Worm (Caenorhabditis elegans) whole organism, late embryonic: ENCODE data around the gene Y37E11AR.7.

Source experiments
- C08G9.2 ChIP-seq: sonication (generic microtip); optimal IDR thresholded peaks from 2 replicates; lab custom pipeline; 2016; ENCODE audit warnings: mild to moderate bottlenecking, missing genetic modification characterization, moderate library complexity, missing compliant biosample characterization
- C38D4.7 ChIP-seq: fragments of 200-800 bp; sonication (Bioruptor generic); optimal IDR thresholded peaks from 2 replicates; lab custom pipeline; 2018; ENCODE audit warnings: mild to moderate bottlenecking, missing genetic modification characterization, moderate library complexity, missing compliant biosample characterization
- ahr-1 ChIP-seq: sonication (generic microtip); optimal IDR thresholded peaks from 2 replicates; lab custom pipeline; 2016; ENCODE audit warnings: missing genetic modification characterization, missing compliant biosample characterization
- ceh-14 ChIP-seq: sonication (generic microtip); optimal IDR thresholded peaks from 2 replicates; lab custom pipeline; 2016; ENCODE audit warnings: missing genotype, missing genetic modification characterization, missing compliant biosample characterization
- ceh-22 ChIP-seq: sonication (generic microtip); optimal IDR thresholded peaks from 2 replicates; lab custom pipeline; 2017; ENCODE audit warnings: missing biosample characterization, missing genetic modification characterization
- ceh-24 ChIP-seq: sonication (generic microtip); optimal IDR thresholded peaks from 2 replicates; lab custom pipeline; 2016; ENCODE audit warnings: mild to moderate bottlenecking, missing genetic modification characterization, missing compliant biosample characterization
- dmd-4 ChIP-seq: sonication (generic microtip); optimal IDR thresholded peaks from 2 replicates; lab custom pipeline; 2016; ENCODE audit warnings: borderline replicate concordance, missing genetic modification characterization, missing compliant biosample characterization
- dve-1 ChIP-seq: sonication (generic microtip); optimal IDR thresholded peaks from 2 replicates; lab custom pipeline; 2017; ENCODE audit warnings: antibody characterized with exemption, mild to moderate bottlenecking, missing genetic modification characterization, missing compliant biosample characterization
- elt-2 ChIP-seq: sonication (generic microtip); optimal IDR thresholded peaks from 2 replicates; lab custom pipeline; 2016; ENCODE audit warnings: missing genetic modification reagents, missing genetic modification characterization, missing compliant biosample characterization
- elt-4 ChIP-seq: sonication (generic microtip); optimal IDR thresholded peaks from 2 replicates; lab custom pipeline; 2016; ENCODE audit warnings: missing genetic modification characterization, missing compliant biosample characterization
- ets-4 ChIP-seq: sonication (generic microtip); optimal IDR thresholded peaks from 2 replicates; lab custom pipeline; 2016; ENCODE audit warnings: missing genetic modification characterization, missing compliant biosample characterization
- eyg-1 ChIP-seq: sonication (generic microtip); optimal IDR thresholded peaks from 2 replicates; lab custom pipeline; 2016; ENCODE audit warnings: missing genotype, missing genetic modification characterization, missing compliant biosample characterization
- fax-1 ChIP-seq: sonication (generic microtip); optimal IDR thresholded peaks from 2 replicates; lab custom pipeline; 2016; ENCODE audit warnings: missing genotype, missing genetic modification characterization, missing compliant biosample characterization
- hlh-30 ChIP-seq: sonication (generic microtip); optimal IDR thresholded peaks from 2 replicates; lab custom pipeline; 2017; ENCODE audit warnings: antibody characterized with exemption, missing genetic modification characterization, missing compliant biosample characterization; ENCODE audit not compliant: insufficient read depth
- hlh-8 ChIP-seq: sonication (generic microtip); optimal IDR thresholded peaks from 2 replicates; lab custom pipeline; 2016; ENCODE audit warnings: missing genotype, missing genetic modification characterization, missing compliant biosample characterization
- lim-6 ChIP-seq: sonication (generic microtip); optimal IDR thresholded peaks from 2 replicates; lab custom pipeline; 2016; ENCODE audit warnings: missing genetic modification characterization, missing compliant biosample characterization
- lin-11 ChIP-seq: fragments of 200-800 bp; sonication (Bioruptor generic); optimal IDR thresholded peaks from 2 replicates; lab custom pipeline; 2018; ENCODE audit warnings: mild to moderate bottlenecking, missing genetic modification characterization, missing compliant biosample characterization
- madf-2 ChIP-seq: sonication (generic microtip); optimal IDR thresholded peaks from 2 replicates; lab custom pipeline; 2017; ENCODE audit warnings: missing genetic modification characterization, missing compliant biosample characterization
- nfya-1 ChIP-seq: sonication (generic microtip); optimal IDR thresholded peaks from 2 replicates; lab custom pipeline; 2017; ENCODE audit warnings: missing genetic modification characterization, mild to moderate bottlenecking, missing compliant biosample characterization, antibody characterized with exemption, moderate library complexity
- nhr-11 ChIP-seq: fragments of 150-350 bp; optimal IDR thresholded peaks from 2 replicates; lab custom pipeline; 2014; ENCODE audit warnings: missing biosample characterization, missing genetic modification characterization
- npax-4 ChIP-seq: sonication (generic microtip); optimal IDR thresholded peaks from 2 replicates; lab custom pipeline; 2016; ENCODE audit warnings: missing genetic modification characterization, missing compliant biosample characterization
- pag-3 ChIP-seq: sonication (generic microtip); optimal IDR thresholded peaks from 2 replicates; lab custom pipeline; 2016; ENCODE audit warnings: missing compliant biosample characterization, missing genetic modification characterization, borderline replicate concordance
- pax-1 ChIP-seq: fragments of 150-350 bp; optimal IDR thresholded peaks from 2 replicates; lab custom pipeline; 2014; ENCODE audit warnings: missing biosample characterization, missing genetic modification characterization
- pha-4 ChIP-seq: fragments of 150-350 bp; optimal IDR thresholded peaks from 2 replicates; lab custom pipeline; 2018; ENCODE audit warnings: missing biosample characterization, missing genetic modification reagents, missing genetic modification characterization
- pros-1 ChIP-seq: fragments of 150-350 bp; optimal IDR thresholded peaks from 2 replicates; lab custom pipeline; 2014; ENCODE audit warnings: missing biosample characterization, missing genetic modification reagents, missing genetic modification characterization
- sdc-2 ChIP-seq: sonication (generic microtip); optimal IDR thresholded peaks from 2 replicates; lab custom pipeline; 2016; ENCODE audit warnings: missing genotype, missing genetic modification characterization, missing compliant biosample characterization
- sox-4 ChIP-seq: sonication (generic microtip); optimal IDR thresholded peaks from 2 replicates; lab custom pipeline; 2017; ENCODE audit warnings: mild to moderate bottlenecking, missing genetic modification characterization, inconsistent platforms, missing compliant biosample characterization
- tbx-7 ChIP-seq: sonication (generic microtip); optimal IDR thresholded peaks from 2 replicates; lab custom pipeline; 2016; ENCODE audit warnings: missing genotype, missing genetic modification characterization, missing compliant biosample characterization
- unc-42 ChIP-seq: sonication (generic microtip); optimal IDR thresholded peaks from 2 replicates; lab custom pipeline; 2016; ENCODE audit warnings: missing genotype, missing genetic modification characterization, missing compliant biosample characterization
- unc-55 ChIP-seq: sonication (generic microtip); optimal IDR thresholded peaks from 2 replicates; lab custom pipeline; 2017; ENCODE audit warnings: missing biosample characterization, missing genetic modification reagents, missing genetic modification characterization
- unc-86 ChIP-seq: sonication (generic microtip); optimal IDR thresholded peaks from 2 replicates; lab custom pipeline; 2016; ENCODE audit warnings: missing genetic modification characterization, missing compliant biosample characterization
- ztf-16 ChIP-seq: sonication (generic microtip); optimal IDR thresholded peaks from 2 replicates; lab custom pipeline; 2017; ENCODE audit warnings: missing genetic modification characterization, missing compliant biosample characterization

The Y37E11AR.7 gene

DNA sequence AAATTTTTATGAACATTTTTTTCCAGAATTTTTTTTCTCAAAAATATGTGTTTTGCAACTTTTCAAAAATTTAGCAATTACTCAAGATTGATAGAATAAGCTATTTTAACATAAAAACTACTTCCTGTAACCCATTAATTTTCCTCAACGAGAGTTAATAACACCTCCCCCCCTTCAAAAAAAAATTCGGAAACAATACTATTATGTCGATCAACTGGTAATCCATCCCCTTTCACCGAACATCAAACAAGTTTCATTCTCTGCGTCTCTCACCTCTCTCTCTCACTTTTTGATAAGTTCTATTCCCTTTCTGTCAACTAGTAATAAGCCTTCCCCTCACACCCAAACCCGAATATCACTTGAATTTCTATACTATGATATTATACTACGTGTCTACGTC, 28.7 kb upstream of the Y37E11AR.7 start, which contains the start of gene glct-6:
glct-6 (plus strand) TSS at position 301 of the 400 bp plus-strand sequence.
- TF ChIP-seq pros-1 (no peak), sox-4 (no peak), nfya-1 (no peak), elt-4 (tag; lab: Kevin White, UChicago) (no peak), madf-2 (no peak), pax-1 (tag; lab: Kevin White, UChicago) (no peak), unc-86 (tag; lab: Kevin White, UChicago) (no peak), lin-11 (no peak), dmd-4 (tag; lab: Kevin White, UChicago) (no peak), ahr-1 (no peak), unc-42 (tag; lab: Kevin White, UChicago) (no peak), nhr-11 (tag; lab: Kevin White, UChicago) (no peak)
- TF ChIP-seq, all 69 proteins: peak for 0

DNA sequence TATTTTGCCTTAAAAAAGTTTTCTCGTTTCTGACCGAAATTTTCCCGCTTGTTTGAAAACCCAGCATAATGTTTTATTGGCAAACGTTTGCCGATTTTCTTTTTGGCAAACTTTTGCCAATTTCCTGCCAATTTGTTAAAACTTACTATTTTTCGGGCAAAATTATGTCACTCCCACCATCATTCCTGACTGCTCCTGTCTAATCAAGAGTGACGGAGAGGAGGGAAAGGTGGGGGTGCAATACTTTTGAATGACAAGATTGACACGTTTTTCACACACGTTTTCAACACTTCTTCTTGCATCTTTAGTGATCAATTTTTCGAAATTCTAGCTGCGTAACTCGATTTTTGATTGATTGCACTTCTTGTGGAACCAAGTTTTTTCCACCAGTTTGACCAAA, 26.3 kb upstream of the Y37E11AR.7 start:
- TF ChIP-seq hlh-8 (tag; lab: Kevin White, UChicago) (no peak), unc-42 (tag; lab: Kevin White, UChicago) (no peak), ceh-24 (tag; lab: Kevin White, UChicago) (no peak), C08G9.2 (no peak), ceh-22 (no peak), unc-55 (peak; percentile 75), eyg-1 (tag; lab: Kevin White, UChicago) (no peak)

DNA sequence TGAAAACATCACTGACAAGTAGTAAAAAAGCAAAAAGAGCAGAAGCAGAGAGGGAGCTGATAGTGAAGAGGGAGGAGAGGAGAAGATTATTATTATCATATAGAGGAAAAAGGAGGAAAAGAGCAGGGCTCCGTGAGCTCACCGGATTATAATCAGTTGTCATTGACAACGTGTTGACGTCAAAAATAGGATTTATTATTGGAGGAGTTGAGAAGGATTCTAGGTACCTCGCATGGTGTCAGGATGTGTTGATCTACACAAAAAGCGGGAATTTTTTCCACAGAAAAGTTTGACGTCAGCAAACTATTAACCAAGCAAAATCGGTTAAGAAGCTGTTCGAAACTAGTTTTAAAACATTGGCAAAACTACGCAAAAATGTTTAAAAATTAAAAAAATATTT, 18.9 kb upstream of the Y37E11AR.7 start:
- no peak for TF ChIP-seq ztf-16 (tag; lab: Kevin White, UChicago)
- no peak for TF ChIP-seq fax-1 (tag; lab: Kevin White, UChicago)
- TF ChIP-seq pha-4, result no peak
- TF ChIP-seq pax-1 (tag; lab: Kevin White, UChicago), result no peak
- TF ChIP-seq ceh-24 (tag; lab: Kevin White, UChicago), result no peak
- no peak for TF ChIP-seq pag-3 (tag; lab: Kevin White, UChicago)
- TF ChIP-seq tbx-7 (tag; lab: Kevin White, UChicago), result no peak
- TF ChIP-seq unc-86 (tag; lab: Kevin White, UChicago), result no peak

- no peak for TF ChIP-seq C38D4.7 (GFP tag; lab: Kevin White, UChicago)
- TF ChIP-seq lim-6 (tag; lab: Kevin White, UChicago), result no peak
- no peak for TF ChIP-seq sdc-2 (tag; lab: Kevin White, UChicago)
- TF ChIP-seq elt-4 (tag; lab: Kevin White, UChicago), result no peak
- no peak for TF ChIP-seq nfya-1
- no peak for TF ChIP-seq elt-2
- no peak for TF ChIP-seq ets-4 (tag; lab: Kevin White, UChicago)
- TF ChIP-seq dmd-4 (tag; lab: Kevin White, UChicago), result no peak
- no peak for TF ChIP-seq hlh-30 (tag; lab: Kevin White, UChicago)
- no peak for TF ChIP-seq ceh-14 (tag; lab: Kevin White, UChicago)
- TF ChIP-seq tbx-7 (tag; lab: Kevin White, UChicago), result no peak
- TF ChIP-seq eyg-1 (tag; lab: Kevin White, UChicago), result no peak
- no peak for TF ChIP-seq pros-1
- no peak for TF ChIP-seq dve-1 (tag; lab: Kevin White, UChicago)
- TF ChIP-seq, all 69 proteins: peak for 0
Measured at ce11 chrIV:3767749-3768148, 12.5 kb upstream of the Y37E11AR.7 start.

DNA sequence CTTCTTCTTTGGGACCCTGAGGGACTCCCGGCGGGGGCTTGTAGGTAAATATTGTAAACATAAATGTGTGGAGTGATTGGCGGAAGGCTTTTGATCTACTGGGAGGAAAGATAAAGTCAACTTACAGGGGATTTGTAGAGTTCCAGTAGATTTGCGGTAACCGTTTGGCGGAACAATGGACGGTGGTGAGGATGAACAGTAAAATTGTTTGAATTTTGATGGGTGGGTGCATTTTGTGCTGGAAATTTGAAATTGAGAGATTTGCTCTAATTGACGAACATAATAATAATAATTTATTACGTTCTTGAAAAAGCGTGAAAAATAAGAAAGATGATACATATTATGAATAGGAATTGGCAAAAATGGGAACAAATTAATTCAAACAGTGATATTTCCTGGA, 11.3 kb upstream of the Y37E11AR.7 start, which contains the start of gene vab-2:
vab-2 (minus strand) TSS at position 238 of the 400 bp plus-strand sequence.
- no peak for TF ChIP-seq sox-4
- no peak for TF ChIP-seq npax-4
- no peak for TF ChIP-seq elt-2
- no peak for TF ChIP-seq madf-2
- no peak for TF ChIP-seq hlh-8 (tag; lab: Kevin White, UChicago)
- TF ChIP-seq pag-3 (tag; lab: Kevin White, UChicago), result no peak

DNA sequence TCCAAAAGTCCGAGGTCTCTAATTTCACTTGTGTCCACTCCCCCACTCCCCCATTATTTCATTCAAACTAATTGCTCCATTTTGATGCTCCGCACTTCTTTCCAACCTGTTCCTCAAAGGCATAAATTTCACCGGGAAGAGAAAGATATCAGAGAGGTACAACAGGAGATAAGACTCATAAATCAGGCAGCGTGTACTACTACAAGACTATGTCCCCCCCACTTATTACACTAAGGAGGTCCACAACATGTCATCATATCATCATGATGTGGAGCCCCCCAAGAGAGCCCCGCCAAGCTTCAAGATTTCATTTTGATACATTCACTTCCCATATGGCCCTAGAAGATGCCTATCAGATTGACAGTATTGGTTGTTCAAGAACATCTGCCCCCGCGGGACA, 10.2 kb upstream of the Y37E11AR.7 start:
- no peak for TF ChIP-seq elt-2
- TF ChIP-seq unc-55, result peak; percentile 82
